Fruit fly (Drosophila melanogaster): ENCODE measurements around the gene Tollo.
A peak's percentile ranks its signal among the peaks of the same experiment; 100 is the strongest.

The Tollo gene

dm6 chr3L:15235289-15236080 lies at the start of gene Tollo:
Gene Tollo, plus strand, starts transcription at chr3L:15235619.
- peak; percentile 35 for TF ChIP-seq CG17801 (GFP tag; optimal IDR thresholded peaks at IDR 0.05; ENCODE audit: partially characterized antibody)

DNA sequence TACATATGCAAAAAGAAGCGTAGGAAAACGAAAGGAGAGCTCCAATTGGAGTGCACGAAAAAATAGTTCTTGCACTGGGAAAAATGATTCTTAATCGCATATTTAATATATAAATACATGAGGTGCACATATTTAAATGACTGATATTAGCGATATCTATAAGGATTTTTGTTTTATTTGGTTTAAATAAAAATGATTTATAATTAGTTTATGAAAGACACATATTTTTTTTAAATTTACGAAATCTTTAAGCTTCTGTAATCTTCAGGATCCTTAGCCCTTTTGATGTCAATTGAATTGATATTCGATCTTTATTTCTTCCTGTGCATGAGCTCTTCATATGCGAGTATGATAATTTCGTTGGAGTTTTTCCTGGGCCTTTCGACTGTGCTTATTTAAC lies 47.6 kb upstream of the Tollo start:
- TF ChIP-seq CG17801 (GFP tag; optimal IDR thresholded peaks at IDR 0.05; ENCODE audit: partially characterized antibody), result no peak

dm6 chr3L:15188735-15189134 lies 46.7 kb upstream of the Tollo start:
- TF ChIP-seq CG17801 (GFP tag; optimal IDR thresholded peaks at IDR 0.05; ENCODE audit: partially characterized antibody), result no peak

dm6 chr3L:15189707-15190106 lies 45.7 kb upstream of the Tollo start:
- no peak for TF ChIP-seq CG17801 (GFP tag; optimal IDR thresholded peaks at IDR 0.05; ENCODE audit: partially characterized antibody)

DNA sequence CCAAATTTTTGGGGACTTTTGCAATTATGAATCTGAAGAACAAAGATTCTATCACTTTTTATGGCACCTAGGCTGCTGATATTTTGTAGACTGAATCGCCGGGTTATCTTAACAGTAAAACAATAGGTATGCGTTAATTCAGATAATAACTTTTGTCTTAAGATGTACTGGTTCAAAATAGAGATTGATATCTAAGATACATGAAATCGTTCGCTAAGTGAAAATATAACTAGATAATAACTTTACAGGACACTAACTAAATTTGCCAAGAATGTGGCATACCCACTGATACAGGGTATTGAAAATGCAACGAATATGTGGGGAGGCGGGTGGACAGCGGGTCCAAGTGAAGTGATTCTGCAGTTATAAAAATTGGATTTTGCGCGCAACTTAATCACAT lies 43.2 kb upstream of the Tollo start:
- no peak for TF ChIP-seq CG17801 (GFP tag; optimal IDR thresholded peaks at IDR 0.05; ENCODE audit: partially characterized antibody)

dm6 chr3L:15195548-15195947 lies 39.9 kb upstream of the Tollo start:
- TF ChIP-seq CG17801 (GFP tag; optimal IDR thresholded peaks at IDR 0.05; ENCODE audit: partially characterized antibody), result no peak

dm6 chr3L:15196189-15196588 lies 39.2 kb upstream of the Tollo start:
- TF ChIP-seq CG17801 (GFP tag; optimal IDR thresholded peaks at IDR 0.05; ENCODE audit: partially characterized antibody), result no peak

- TF ChIP-seq CG17801 (GFP tag; optimal IDR thresholded peaks at IDR 0.05; ENCODE audit: partially characterized antibody), result no peak
Observed at dm6 chr3L:15196711-15197320, 38.6 kb upstream of the Tollo start.

DNA sequence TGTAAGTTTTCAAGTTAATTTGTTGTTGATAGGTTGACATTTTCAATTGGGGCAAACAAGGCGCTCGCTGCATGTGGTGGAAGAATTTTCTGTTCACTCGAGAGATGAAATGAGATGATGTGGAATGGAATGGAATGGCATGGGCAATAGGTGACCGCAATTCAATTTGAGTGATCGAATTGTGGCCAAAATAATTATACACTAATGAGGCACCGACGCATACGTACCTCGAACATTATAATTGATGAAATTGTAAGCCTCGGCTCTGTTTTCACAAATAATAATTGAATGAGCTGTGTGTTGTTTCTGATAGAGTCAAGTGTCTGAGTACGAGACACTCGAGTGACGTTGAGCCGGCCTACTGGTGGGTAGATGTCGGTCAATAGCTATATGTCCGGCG lies 37.4 kb upstream of the Tollo start:
- TF ChIP-seq CG17801 (GFP tag; optimal IDR thresholded peaks at IDR 0.05; ENCODE audit: partially characterized antibody), result no peak

DNA sequence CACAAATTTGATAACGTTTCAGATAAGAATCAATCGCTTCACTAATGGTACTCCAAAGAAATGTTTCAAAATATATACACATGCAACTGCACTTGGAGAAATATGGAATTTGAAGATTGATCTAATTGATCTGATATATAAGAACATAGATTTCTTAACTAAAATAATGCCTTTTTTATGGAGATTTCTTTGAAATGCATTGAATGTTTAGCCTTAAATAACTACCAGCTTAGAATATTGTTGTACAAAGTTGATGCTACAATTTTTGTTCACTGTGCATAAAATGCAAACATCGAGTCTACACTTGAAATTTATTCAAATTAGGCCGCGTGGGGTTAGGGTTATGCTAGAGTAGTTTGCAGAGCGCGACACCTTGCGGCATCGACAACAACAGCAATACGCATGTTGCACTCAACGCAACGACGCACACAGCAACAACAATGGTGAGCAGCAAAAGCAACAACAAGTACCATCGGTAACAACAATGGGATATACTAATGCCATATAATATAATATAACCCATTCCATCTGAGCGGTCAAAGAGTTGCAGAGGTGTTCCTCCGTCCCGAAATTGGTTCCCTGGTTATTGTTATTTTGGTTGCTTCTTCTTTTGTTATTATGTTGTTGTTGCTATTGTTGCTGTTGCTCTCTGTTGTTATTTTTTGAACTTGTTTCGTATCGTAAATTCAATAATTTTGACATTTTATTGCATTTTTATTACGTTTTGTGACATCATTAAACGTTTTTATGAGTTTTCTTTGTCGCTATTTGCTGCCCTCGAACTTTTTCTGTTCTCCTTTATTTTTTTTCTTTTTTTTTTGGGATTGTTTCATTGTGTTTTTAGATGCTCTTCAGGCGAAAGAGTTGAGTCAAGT lies 36.0 kb upstream of the Tollo start:
- TF ChIP-seq CG17801 (GFP tag; optimal IDR thresholded peaks at IDR 0.05; ENCODE audit: partially characterized antibody), result no peak

dm6 chr3L:15200280-15200987 lies 35.0 kb upstream of the Tollo start:
- no peak for TF ChIP-seq CG17801 (GFP tag; optimal IDR thresholded peaks at IDR 0.05; ENCODE audit: partially characterized antibody)

dm6 chr3L:15201351-15201750 lies 34.1 kb upstream of the Tollo start:
- TF ChIP-seq CG17801 (GFP tag; optimal IDR thresholded peaks at IDR 0.05; ENCODE audit: partially characterized antibody), result no peak

- no peak for TF ChIP-seq CG17801 (GFP tag; optimal IDR thresholded peaks at IDR 0.05; ENCODE audit: partially characterized antibody)
Observed at dm6 chr3L:15203097-15203496, 32.3 kb upstream of the Tollo start.

dm6 chr3L:15203585-15203984 lies 31.8 kb upstream of the Tollo start:
- no peak for TF ChIP-seq CG17801 (GFP tag; optimal IDR thresholded peaks at IDR 0.05; ENCODE audit: partially characterized antibody)

DNA sequence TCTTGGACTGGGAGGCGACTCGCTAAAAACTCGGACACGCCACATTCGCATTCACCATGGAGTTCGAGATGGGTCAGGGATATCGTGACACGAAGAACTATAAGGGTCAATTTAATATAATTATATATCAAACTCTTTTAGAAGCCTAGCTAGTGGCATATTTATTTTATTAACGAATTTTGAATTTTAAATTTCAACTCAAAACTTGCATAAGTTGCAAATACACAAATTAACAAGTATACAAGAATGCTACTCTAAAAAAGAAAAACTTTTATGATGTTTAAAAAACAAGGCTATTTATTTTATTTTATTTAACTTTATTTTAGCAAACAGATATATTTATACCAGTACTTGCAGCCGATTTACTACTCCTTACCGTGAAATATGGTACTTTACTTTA lies 29.4 kb upstream of the Tollo start:
- no peak for TF ChIP-seq CG17801 (GFP tag; optimal IDR thresholded peaks at IDR 0.05; ENCODE audit: partially characterized antibody)

All from ovary, adult (tissue).